Worm (Caenorhabditis elegans): ENCODE measurements around the gene F28A12.3.
A peak's percentile ranks its signal among the peaks of the same experiment; 100 is the strongest.

F28A12.3 gene

ce11 chrV:8603272-8603671 lies 37.9 kb downstream of the F28A12.3 start, which contains the start of gene F41E6.5:
Gene F41E6.5, plus strand, starts transcription at chrV:8603480.
- no peak for TF ChIP-seq tbx-9 (tag; optimal IDR thresholded peaks at IDR 0.05; ENCODE audit: borderline replicate concordance)
- TF ChIP-seq C17E4.6 (GFP tag; IDR thresholded peaks at IDR 0.05), result no peak
- TF ChIP-seq nhr-80 (tag; optimal IDR thresholded peaks at IDR 0.05), result peak; percentile 53

DNA sequence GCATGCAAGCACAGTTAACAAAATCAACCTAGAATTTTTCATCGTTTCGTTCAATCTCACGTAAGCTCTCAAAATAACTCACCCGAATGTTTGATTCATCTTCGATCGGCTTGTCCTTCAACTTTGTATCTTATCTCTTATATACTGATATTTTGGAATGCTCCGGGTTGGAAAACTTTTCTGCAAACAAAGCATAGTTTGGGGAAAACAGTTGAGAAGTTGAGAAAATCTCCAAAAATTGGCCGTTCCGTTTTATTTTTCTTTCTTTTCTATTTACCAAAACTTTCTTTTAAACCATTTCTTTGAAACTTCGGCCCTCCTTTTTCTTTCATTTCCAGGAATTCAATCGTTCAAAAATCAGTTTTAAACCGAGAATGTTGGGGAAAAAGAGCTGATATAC lies 38.5 kb downstream of the F28A12.3 start, which contains the start of gene F41E6.15:
F41E6.15 (minus strand) TSS at position 101 of the 400 bp plus-strand sequence.
- TF ChIP-seq Y53F4B.3 (GFP tag; IDR thresholded peaks at IDR 0.05) (no peak), ztf-6 (GFP tag; IDR thresholded peaks at IDR 0.05) (no peak), ztf-25 (GFP tag; IDR thresholded peaks at IDR 0.05) (no peak), D2030.7 (GFP tag; IDR thresholded peaks at IDR 0.05) (no peak), ekl-4 (GFP tag; IDR thresholded peaks at IDR 0.05) (no peak)

- no peak for TF ChIP-seq bed-2 (GFP tag; IDR thresholded peaks at IDR 0.05)
- no peak for TF ChIP-seq nfyb-1 (GFP tag; IDR thresholded peaks at IDR 0.05)
- no peak for TF ChIP-seq T26A5.8 (tag; optimal IDR thresholded peaks at IDR 0.05)
- no peak for TF ChIP-seq chd-7 (tag; optimal IDR thresholded peaks at IDR 0.05)
- no peak for TF ChIP-seq Y79H2A.3 (GFP tag; conservative IDR thresholded peaks at IDR 0.05)
- TF ChIP-seq snpc-1.3 (tag; optimal IDR thresholded peaks at IDR 0.05; ENCODE audit: insufficient read depth), result no peak
- TF ChIP-seq aptf-3 (GFP tag; IDR thresholded peaks at IDR 0.05), result no peak
- no peak for TF ChIP-seq ama-1 (optimal IDR thresholded peaks at IDR 0.05)
- TF ChIP-seq ama-1 (GFP tag; optimal IDR thresholded peaks at IDR 0.05), result no peak
- TF ChIP-seq snpc-4 (GFP tag; optimal IDR thresholded peaks at IDR 0.05), result no peak
- no peak for TF ChIP-seq snpc-4 (tag; optimal IDR thresholded peaks at IDR 0.05)
- TF ChIP-seq tlf-1 (GFP tag; optimal IDR thresholded peaks at IDR 0.05), result no peak
- no peak for TF ChIP-seq lag-1 (GFP tag; IDR thresholded peaks at IDR 0.05)
These were observed 39.7 kb downstream of the F28A12.3 start, which contains the start of gene F41E6.8 for ce11 chrV:8601420-8601819. Gene F41E6.8, minus strand, starts transcription at chrV:8601520.

DNA sequence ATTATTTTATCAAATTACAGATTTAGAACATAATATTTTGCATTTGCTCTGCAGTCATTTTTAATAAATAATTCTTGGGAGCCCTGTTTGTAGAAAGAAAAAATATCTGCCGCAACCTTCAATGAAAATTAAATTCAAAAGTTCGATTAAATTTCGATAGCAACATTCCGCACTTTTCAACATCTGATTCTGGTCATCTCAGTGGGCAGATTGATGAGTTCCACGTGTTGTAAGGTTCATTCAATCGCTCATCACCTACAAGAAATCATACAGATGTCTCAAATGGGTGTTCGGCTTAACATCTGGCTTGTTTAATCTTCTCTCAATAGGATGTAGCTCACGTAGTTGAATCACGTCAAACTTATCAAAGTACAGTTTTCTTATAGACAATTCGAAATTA lies 41.2 kb downstream of the F28A12.3 start:
- no peak for TF ChIP-seq snpc-1.3 (tag; optimal IDR thresholded peaks at IDR 0.05; ENCODE audit: insufficient read depth)
- no peak for TF ChIP-seq gei-17 (GFP tag; optimal IDR thresholded peaks at IDR 0.05)
- no peak for TF ChIP-seq F33H1.4 (GFP tag; IDR thresholded peaks at IDR 0.05)
- TF ChIP-seq nhr-179 (tag; optimal IDR thresholded peaks at IDR 0.05), result no peak
- TF ChIP-seq attf-3 (GFP tag; conservative IDR thresholded peaks at IDR 0.05), result no peak
- no peak for TF ChIP-seq Y53G8AR.9 (GFP tag; conservative IDR thresholded peaks at IDR 0.05)
- TF ChIP-seq unc-130 (GFP tag; optimal IDR thresholded peaks at IDR 0.05), result no peak
- TF ChIP-seq B0035.1 (tag; optimal IDR thresholded peaks at IDR 0.05), result no peak
- no peak for TF ChIP-seq lin-40 (tag; optimal IDR thresholded peaks at IDR 0.05)
- TF ChIP-seq dox-1 (GFP tag; IDR thresholded peaks at IDR 0.05), result no peak
- TF ChIP-seq attf-5 (GFP tag; optimal IDR thresholded peaks at IDR 0.05), result no peak

ce11 chrV:8599192-8599591 lies 42.0 kb downstream of the F28A12.3 start, which contains the start of gene F41E6.7:
Gene F41E6.7, minus strand, starts transcription at chrV:8599292.
- TF ChIP-seq atf-7 (tag; optimal IDR thresholded peaks at IDR 0.05) (no peak), nhr-80 (tag; optimal IDR thresholded peaks at IDR 0.05) (no peak), lin-40 (tag; optimal IDR thresholded peaks at IDR 0.05) (no peak), B0019.2 (GFP tag; conservative IDR thresholded peaks at IDR 0.05) (no peak), mxl-1 (tag; optimal IDR thresholded peaks at IDR 0.05) (no peak), cebp-1 (GFP tag; IDR thresholded peaks at IDR 0.05) (no peak), cebp-1 (tag; optimal IDR thresholded peaks at IDR 0.05) (no peak), dpl-1 (GFP tag; optimal IDR thresholded peaks at IDR 0.05) (no peak), C17E4.6 (GFP tag; IDR thresholded peaks at IDR 0.05) (no peak), akir-1 (GFP tag; optimal IDR thresholded peaks at IDR 0.05) (no peak), ztf-6 (GFP tag; IDR thresholded peaks at IDR 0.05) (no peak), rec-8 (tag; optimal IDR thresholded peaks at IDR 0.05) (no peak), F52B5.7 (tag; optimal IDR thresholded peaks at IDR 0.05) (no peak), him-1 (tag; optimal IDR thresholded peaks at IDR 0.05) (no peak), F23B12.7 (tag; optimal IDR thresholded peaks at IDR 0.05; ENCODE audit: insufficient read depth) (no peak), ceh-91 (GFP tag; IDR thresholded peaks at IDR 0.05) (no peak), ekl-4 (GFP tag; IDR thresholded peaks at IDR 0.05) (no peak), lin-26 (GFP tag; IDR thresholded peaks at IDR 0.05) (no peak)
